Worm (Caenorhabditis elegans) whole organism, L2 larva: ENCODE results near the gene C34C6.9.

Source experiments
- aly-2 ChIP-seq: fragments of 150-350 bp; optimal IDR thresholded peaks from 2 replicates; lab custom pipeline; 2014; ENCODE audit warnings: missing biosample characterization, missing genetic modification characterization
- ama-1 ChIP-seq: fragments of 150-350 bp; optimal IDR thresholded peaks from 2 replicates; lab custom pipeline; 2018; ENCODE audit warnings: inconsistent platforms
- zag-1 ChIP-seq: fragments of 150-350 bp; optimal IDR thresholded peaks from 2 replicates; lab custom pipeline; 2014; ENCODE audit warnings: missing biosample characterization, missing genetic modification characterization

ce11 chrII:8675369-8675768, 10.4 kb upstream of the C34C6.9 start:
- no peak for TF ChIP-seq zag-1
- TF ChIP-seq aly-2 (tag; lab: Kevin White, UChicago), result no peak
- no peak for TF ChIP-seq ama-1 (lab: Kevin White, UChicago)
